Worm (Caenorhabditis elegans): Measurements from ENCODE around the gene lpr-5.

lpr-5 gene

ce11 chrX:11032412-11032811 is 29.5 kb upstream of the lpr-5 start:
- TF ChIP-seq ceh-63 (GFP tag; optimal IDR thresholded peaks at IDR 0.05) (no peak), skn-1 (tag; optimal IDR thresholded peaks at IDR 0.05) (no peak), sptf-1 (tag; optimal IDR thresholded peaks at IDR 0.05) (no peak), nhr-71 (tag; optimal IDR thresholded peaks at IDR 0.05) (no peak), fkh-4 (tag; optimal IDR thresholded peaks at IDR 0.05; ENCODE audit: borderline replicate concordance) (no peak), lin-13 (GFP tag; optimal IDR thresholded peaks at IDR 0.05) (no peak), hlh-17 (GFP tag; optimal IDR thresholded peaks at IDR 0.05; ENCODE audit: borderline replicate concordance) (no peak), rnt-1 (tag; optimal IDR thresholded peaks at IDR 0.05) (peak; percentile 30), ztf-4 (tag; optimal IDR thresholded peaks at IDR 0.05) (no peak), blmp-1 (tag; optimal IDR thresholded peaks at IDR 0.05) (no peak), dsc-1 (tag; optimal IDR thresholded peaks at IDR 0.05) (peak; percentile 24), ceh-90 (tag; optimal IDR thresholded peaks at IDR 0.05) (no peak), nhr-12 (tag; optimal IDR thresholded peaks at IDR 0.05) (no peak), F16B12.6 (tag; optimal IDR thresholded peaks at IDR 0.05) (no peak), ets-5 (GFP tag; IDR thresholded peaks at IDR 0.05) (no peak), ces-1 (GFP tag; optimal IDR thresholded peaks at IDR 0.05) (no peak), pax-3 (tag; optimal IDR thresholded peaks at IDR 0.05) (no peak), unc-98 (GFP tag; IDR thresholded peaks at IDR 0.05) (no peak), vab-15 (tag; optimal IDR thresholded peaks at IDR 0.05) (no peak), fos-1 (tag; optimal IDR thresholded peaks at IDR 0.05) (no peak), lin-39 (tag; optimal IDR thresholded peaks at IDR 0.05) (no peak), nhr-76 (tag; optimal IDR thresholded peaks at IDR 0.05) (no peak), C34B4.2 (tag; optimal IDR thresholded peaks at IDR 0.05) (no peak), unc-30 (tag; optimal IDR thresholded peaks at IDR 0.05) (no peak), snpc-4 (tag; optimal IDR thresholded peaks at IDR 0.05) (no peak), nhr-85 (tag) (peak; percentile 32), nhr-47 (tag; optimal IDR thresholded peaks at IDR 0.05) (no peak), pqm-1 (tag; optimal IDR thresholded peaks at IDR 0.05) (no peak), elt-3 (tag; optimal IDR thresholded peaks at IDR 0.05) (peak in 4 of 6 experiments; percentile 85 to 91 (median 90)), tbx-2 (tag; optimal IDR thresholded peaks at IDR 0.05) (no peak), unc-62 (GFP tag; optimal IDR thresholded peaks at IDR 0.05) (no peak), ceh-8 (GFP tag; optimal IDR thresholded peaks at IDR 0.05) (no peak), unc-86 (tag; optimal IDR thresholded peaks at IDR 0.05) (no peak), hpl-2 (GFP tag; optimal IDR thresholded peaks at IDR 0.05) (no peak), nhr-11 (tag; optimal IDR thresholded peaks at IDR 0.05) (no peak), nhr-84 (tag; optimal IDR thresholded peaks at IDR 0.05) (no peak)

- TF ChIP-seq efl-1 (optimal IDR thresholded peaks at IDR 0.05) (no peak), efl-1 (GFP tag; optimal IDR thresholded peaks at IDR 0.05 in 1 of 2) (peak in 1 of 2 experiments; percentile 54), tlp-1 (tag; optimal IDR thresholded peaks at IDR 0.05) (no peak), lin-14 (GFP tag; optimal IDR thresholded peaks at IDR 0.05) (peak; percentile 32), nhr-85 (tag) (peak; percentile 76), ces-1 (GFP tag; optimal IDR thresholded peaks at IDR 0.05) (no peak), ceh-88 (GFP tag; IDR thresholded peaks at IDR 0.05) (no peak), vab-15 (tag; optimal IDR thresholded peaks at IDR 0.05) (no peak), blmp-1 (tag; optimal IDR thresholded peaks at IDR 0.05) (peak; percentile 91)
These were observed 28.6 kb upstream of the lpr-5 start for ce11 chrX:11033128-11033951.

ce11 chrX:11033952-11034287 is 28.0 kb upstream of the lpr-5 start:
- TF ChIP-seq zag-1 (tag; optimal IDR thresholded peaks at IDR 0.05) (no peak), mep-1 (tag; optimal IDR thresholded peaks at IDR 0.05) (no peak), dpl-1 (GFP tag; optimal IDR thresholded peaks at IDR 0.05) (no peak), C34B4.2 (tag; optimal IDR thresholded peaks at IDR 0.05) (no peak), efl-1 (optimal IDR thresholded peaks at IDR 0.05) (no peak), efl-1 (GFP tag; optimal IDR thresholded peaks at IDR 0.05 in 1 of 2) (no peak), dsc-1 (tag; optimal IDR thresholded peaks at IDR 0.05) (peak; percentile 63), tlp-1 (tag; optimal IDR thresholded peaks at IDR 0.05) (no peak), sptf-1 (tag; optimal IDR thresholded peaks at IDR 0.05) (no peak)
